Fruit fly (Drosophila melanogaster): Measurements from ENCODE around the gene Gr93b.

Gene Gr93b

dm6 chr3R:21887588-21888007 is 44.0 kb upstream of the Gr93b start (continued):
- TF ChIP-seq ems (GFP tag; optimal IDR thresholded peaks at IDR 0.05), result peak; percentile 16
- TF ChIP-seq Doc2 (GFP tag; IDR thresholded peaks at IDR 0.05), result no peak
- TF ChIP-seq Deaf1 (tag; optimal IDR thresholded peaks at IDR 0.05), result no peak
- peak; percentile 42 for TF ChIP-seq Xbp1 (GFP tag; optimal IDR thresholded peaks at IDR 0.05)
- no peak for TF ChIP-seq HHEX (GFP tag; optimal IDR thresholded peaks at IDR 0.05)
- no peak for TF ChIP-seq Dfd (GFP tag; optimal IDR thresholded peaks at IDR 0.05)
- no peak for TF ChIP-seq NC2α (GFP tag; optimal IDR thresholded peaks at IDR 0.05)
- TF ChIP-seq Neu2 (GFP tag; optimal IDR thresholded peaks at IDR 0.05; ENCODE audit: borderline replicate concordance), result no peak
- TF ChIP-seq Dek (tag; optimal IDR thresholded peaks at IDR 0.05), result no peak
- TF ChIP-seq CG8359 (GFP tag; optimal IDR thresholded peaks at IDR 0.05; ENCODE audit: borderline replicate concordance), result no peak
- no peak for TF ChIP-seq al (GFP tag; IDR thresholded peaks at IDR 0.05)
- TF ChIP-seq vnd (GFP tag; IDR thresholded peaks at IDR 0.05; ENCODE audit: partially characterized antibody), result no peak
- no peak for TF ChIP-seq GATAe (GFP tag; conservative IDR thresholded peaks at IDR 0.05)
- no peak for TF ChIP-seq salm (tag; optimal IDR thresholded peaks at IDR 0.05)
- no peak for TF ChIP-seq CG17612 (GFP tag; IDR thresholded peaks at IDR 0.05)
- no peak for TF ChIP-seq CG6683 (GFP tag; optimal IDR thresholded peaks at IDR 0.05)
- no peak for TF ChIP-seq CG17912 (GFP tag; optimal IDR thresholded peaks at IDR 0.05)
- TF ChIP-seq ind (GFP tag; optimal IDR thresholded peaks at IDR 0.05), result peak; percentile 51
- TF ChIP-seq CG30431 (GFP tag; optimal IDR thresholded peaks at IDR 0.05), result no peak
- no peak for TF ChIP-seq BEAF-32 (GFP tag; optimal IDR thresholded peaks at IDR 0.05)
- TF ChIP-seq CG5953 (GFP tag; IDR thresholded peaks at IDR 0.05), result no peak
- no peak for TF ChIP-seq CHES-1-like (GFP tag; optimal IDR thresholded peaks at IDR 0.05)
- TF ChIP-seq CG6175 (GFP tag; IDR thresholded peaks at IDR 0.05), result no peak
- TF ChIP-seq shn (GFP tag; optimal IDR thresholded peaks at IDR 0.05), result no peak
- 0 out of 2 replicates have a peak, but pooled peaks have one; percentile 50 for TF ChIP-seq stc (GFP tag; IDR thresholded peaks at IDR 0.05)
- TF ChIP-seq CG3726 (GFP tag; IDR thresholded peaks at IDR 0.05), result no peak
- no peak for TF ChIP-seq tll (GFP tag; optimal IDR thresholded peaks at IDR 0.05)
- no peak for TF ChIP-seq CG9727 (GFP tag; optimal IDR thresholded peaks at IDR 0.05)
- TF ChIP-seq H15 (GFP tag; IDR thresholded peaks at IDR 0.05), result no peak
- TF ChIP-seq CG11504 (tag; optimal IDR thresholded peaks at IDR 0.05), result no peak
- TF ChIP-seq CG43689 (GFP tag; IDR thresholded peaks at IDR 0.05), result no peak
- TF ChIP-seq Hr3 (GFP tag; optimal IDR thresholded peaks at IDR 0.05), result peak; percentile 20
- TF ChIP-seq CG31365 (tag; optimal IDR thresholded peaks at IDR 0.05), result no peak
- TF ChIP-seq E2f2 (GFP tag; IDR thresholded peaks at IDR 0.05), result no peak
- TF ChIP-seq CG8924 (tag; optimal IDR thresholded peaks at IDR 0.05), result peak; percentile 6
- no peak for TF ChIP-seq klu (GFP tag; IDR thresholded peaks at IDR 0.05)
- no peak for TF ChIP-seq CG10147 (GFP tag; optimal IDR thresholded peaks at IDR 0.05)
- TF ChIP-seq Lpt (GFP tag; optimal IDR thresholded peaks at IDR 0.05), result no peak
- no peak for TF ChIP-seq Lim3 (GFP tag; IDR thresholded peaks at IDR 0.05)
- TF ChIP-seq Camta (GFP tag; optimal IDR thresholded peaks at IDR 0.05), result no peak
- TF ChIP-seq exex (tag; optimal IDR thresholded peaks at IDR 0.05), result no peak
- TF ChIP-seq Nf-YA (GFP tag; IDR thresholded peaks at IDR 0.05), result 0 out of 2 replicates have a peak, but pooled peaks have one; percentile 23
- peak; percentile 25 for TF ChIP-seq Antp (GFP tag; optimal IDR thresholded peaks at IDR 0.05)
- no peak for TF ChIP-seq eve (GFP tag; optimal IDR thresholded peaks at IDR 0.05)
- TF ChIP-seq CG18599 (GFP tag; optimal IDR thresholded peaks at IDR 0.05), result no peak
- TF ChIP-seq Xrp1 (GFP tag; IDR thresholded peaks at IDR 0.05), result 0 out of 2 replicates have a peak, but pooled peaks have one; percentile 42
- TF ChIP-seq nau (GFP tag; optimal IDR thresholded peaks at IDR 0.05), result no peak
- no peak for TF ChIP-seq ERR (GFP tag; optimal IDR thresholded peaks at IDR 0.05)
- TF ChIP-seq CG31441 (GFP tag; IDR thresholded peaks at IDR 0.05), result no peak
- no peak for TF ChIP-seq CG17186 (GFP tag; optimal IDR thresholded peaks at IDR 0.05)
- TF ChIP-seq CG33213 (GFP tag; optimal IDR thresholded peaks at IDR 0.05), result no peak
